Worm (Caenorhabditis elegans) whole organism, young adult: ENCODE results near the gene Y73B6BL.47.

Source experiments
- B0019.2 ChIP-seq: fragments of 200-800 bp; sonication (Bioruptor generic); conservative IDR thresholded peaks from 2 replicates; pipeline ENCODE4 v1.3.6; 2022; ENCODE audit warnings: missing genetic modification reagents, missing genetic modification characterization, missing compliant biosample characterization
- C06A6.2 ChIP-seq: fragments of 200-800 bp; sonication (Bioruptor generic); conservative IDR thresholded peaks from 2 replicates; pipeline ENCODE4 v1.3.6; 2022; ENCODE audit warnings: missing genetic modification characterization, missing compliant biosample characterization
- F10E7.11 ChIP-seq: sonication (generic microtip); optimal IDR thresholded peaks from 2 replicates; lab custom pipeline; 2017; ENCODE audit warnings: mild to moderate bottlenecking, missing genetic modification characterization, moderate library complexity, missing compliant biosample characterization
- F33H1.4 ChIP-seq: fragments of 200-800 bp; sonication (Bioruptor generic); IDR thresholded peaks from 2 replicates; pipeline ENCODE4 v1.3.6; 2022; ENCODE audit warnings: missing genetic modification reagents, missing genetic modification characterization, missing compliant biosample characterization
- F57C9.4 ChIP-seq: sonication (generic microtip); optimal IDR thresholded peaks from 2 replicates; lab custom pipeline; 2017; ENCODE audit warnings: mild to moderate bottlenecking, missing genetic modification characterization, missing compliant biosample characterization
- K12H6.12 ChIP-seq: fragments of 200-800 bp; sonication (Bioruptor generic); optimal IDR thresholded peaks from 2 replicates; lab custom pipeline; 2018; ENCODE audit warnings: mild to moderate bottlenecking, missing genetic modification characterization, missing compliant biosample characterization
- Y53F4B.3 ChIP-seq: fragments of 200-800 bp; sonication (Bioruptor generic); IDR thresholded peaks from 2 replicates; pipeline ENCODE4 v1.3.6; 2022; ENCODE audit warnings: missing genetic modification reagents, missing genetic modification characterization, missing compliant biosample characterization
- Y95B8A.8 ChIP-seq: fragments of 200-800 bp; sonication (Bioruptor generic); IDR thresholded peaks from 2 replicates; pipeline ENCODE4 v1.3.6; 2022; ENCODE audit warnings: missing genetic modification reagents, missing genetic modification characterization, missing compliant biosample characterization
- aptf-2 ChIP-seq: fragments of 200-800 bp; sonication (Bioruptor generic); conservative IDR thresholded peaks from 2 replicates; pipeline ENCODE4 v1.3.6; 2022; ENCODE audit warnings: missing genetic modification reagents, missing genetic modification characterization, missing compliant biosample characterization
- athp-1 ChIP-seq: sonication (generic microtip); optimal IDR thresholded peaks from 2 replicates; lab custom pipeline; 2017; ENCODE audit warnings: mild to moderate bottlenecking, missing genetic modification characterization, missing compliant biosample characterization
- bed-1 ChIP-seq: fragments of 200-800 bp; sonication (Bioruptor generic); IDR thresholded peaks from 2 replicates; pipeline ENCODE4 v1.3.6; 2022; ENCODE audit warnings: missing genetic modification reagents, missing genetic modification characterization, missing compliant biosample characterization
- ceh-100 ChIP-seq: fragments of 200-800 bp; sonication (Bioruptor generic); IDR thresholded peaks from 2 replicates; pipeline ENCODE4 v1.3.6; 2022; ENCODE audit warnings: missing genetic modification reagents, missing genetic modification characterization, missing compliant biosample characterization
- ceh-27 ChIP-seq: fragments of 200-800 bp; sonication (Bioruptor generic); optimal IDR thresholded peaks from 2 replicates; lab custom pipeline; 2018; ENCODE audit warnings: mild to moderate bottlenecking, missing genetic modification characterization, moderate library complexity, missing compliant biosample characterization
- ceh-40 ChIP-seq: fragments of 200-800 bp; sonication (Bioruptor generic); IDR thresholded peaks from 2 replicates; pipeline ENCODE4 v1.3.6; 2022; ENCODE audit warnings: missing genetic modification characterization, missing compliant biosample characterization
- ceh-79 ChIP-seq: sonication (generic microtip); optimal IDR thresholded peaks from 2 replicates; lab custom pipeline; 2017; ENCODE audit warnings: mild to moderate bottlenecking, missing genetic modification characterization, missing compliant biosample characterization
- die-1 ChIP-seq: sonication (generic microtip); optimal IDR thresholded peaks from 2 replicates; lab custom pipeline; 2016; ENCODE audit warnings: missing genotype, mild to moderate bottlenecking, missing genetic modification characterization, missing compliant biosample characterization
- dox-1 ChIP-seq: fragments of 200-800 bp; sonication (Bioruptor generic); IDR thresholded peaks from 2 replicates; pipeline ENCODE4 v1.3.6; 2022; ENCODE audit warnings: missing genetic modification reagents, missing genetic modification characterization, missing compliant biosample characterization
- egrh-3 ChIP-seq: fragments of 200-800 bp; sonication (Bioruptor generic); IDR thresholded peaks from 2 replicates; pipeline ENCODE4 v1.3.6; 2022; ENCODE audit warnings: missing genetic modification reagents, missing genetic modification characterization, missing compliant biosample characterization
- ekl-4 ChIP-seq: fragments of 200-800 bp; sonication (Bioruptor generic); IDR thresholded peaks from 2 replicates; pipeline ENCODE4 v1.3.6; 2022; ENCODE audit warnings: missing genetic modification reagents, missing genetic modification characterization, missing compliant biosample characterization
- ets-4 ChIP-seq: fragments of 200-800 bp; sonication (Bioruptor generic); optimal IDR thresholded peaks from 2 replicates; lab custom pipeline; 2018; ENCODE audit warnings: mild to moderate bottlenecking, missing genetic modification characterization, missing compliant biosample characterization
- him-1 ChIP-seq: sonication (generic microtip); optimal IDR thresholded peaks from 2 replicates; lab custom pipeline; 2016; ENCODE audit warnings: missing genotype, missing genetic modification reagents, missing genetic modification characterization, missing compliant biosample characterization
- hlh-12 ChIP-seq: sonication (generic microtip); optimal IDR thresholded peaks from 2 replicates; lab custom pipeline; 2016; ENCODE audit warnings: missing genetic modification characterization, missing compliant biosample characterization
- hmg-20 ChIP-seq: fragments of 200-800 bp; sonication (Bioruptor generic); IDR thresholded peaks from 2 replicates; pipeline ENCODE4 v1.3.6; 2022; ENCODE audit warnings: missing genetic modification reagents, missing genetic modification characterization, missing compliant biosample characterization
- hsf-1 ChIP-seq: fragments of 200-800 bp; sonication (Bioruptor generic); IDR thresholded peaks from 2 replicates; pipeline ENCODE4 v1.3.6; 2022; ENCODE audit warnings: missing genetic modification reagents, missing genetic modification characterization, missing compliant biosample characterization
- lin-26 ChIP-seq: fragments of 200-800 bp; sonication (Bioruptor generic); IDR thresholded peaks from 2 replicates; pipeline ENCODE4 v1.3.6; 2022; ENCODE audit warnings: missing genetic modification reagents, missing genetic modification characterization, missing compliant biosample characterization
- lin-35 ChIP-seq, 3 experiments: fragments of 150-350 bp in 2 of 3; sonication (generic microtip) in 1 of 3; optimal IDR thresholded peaks; 2 replicates each; lab custom pipeline; 2014 to 2018; ENCODE audit warnings: missing biosample characterization in 3 of 3, missing genetic modification characterization in 3 of 3, missing genetic modification reagents in 3 of 3
- lin-40 ChIP-seq: sonication (generic microtip); optimal IDR thresholded peaks from 2 replicates; lab custom pipeline; 2016; ENCODE audit warnings: missing genetic modification characterization, mild to moderate bottlenecking, missing compliant biosample characterization, missing genotype, missing genetic modification reagents
- lsy-27 ChIP-seq: sonication (generic microtip); optimal IDR thresholded peaks from 2 replicates; lab custom pipeline; 2017; ENCODE audit warnings: missing genetic modification characterization, mild to moderate bottlenecking, missing compliant biosample characterization, antibody characterized with exemption, missing genotype, borderline replicate concordance; ENCODE audit not compliant: insufficient read depth
- madf-10 ChIP-seq: sonication (generic microtip); optimal IDR thresholded peaks from 2 replicates; lab custom pipeline; 2016; ENCODE audit warnings: mild to moderate bottlenecking, missing genetic modification characterization, missing compliant biosample characterization
- madf-6 ChIP-seq: fragments of 200-800 bp; sonication (Bioruptor generic); IDR thresholded peaks from 2 replicates; pipeline ENCODE4 v1.3.6; 2022; ENCODE audit warnings: missing genetic modification reagents, missing genetic modification characterization, missing compliant biosample characterization
- mes-4 ChIP-seq: sonication (generic microtip); optimal IDR thresholded peaks from 2 replicates; lab custom pipeline; 2016; ENCODE audit warnings: missing genotype, missing genetic modification characterization, missing compliant biosample characterization
- mxl-1 ChIP-seq: sonication (generic microtip); optimal IDR thresholded peaks from 2 replicates; lab custom pipeline; 2016; ENCODE audit warnings: missing genetic modification characterization, missing compliant biosample characterization
- nfya-2 ChIP-seq: fragments of 200-800 bp; sonication (Bioruptor generic); IDR thresholded peaks from 2 replicates; pipeline ENCODE4 v1.3.6; 2022; ENCODE audit warnings: missing genetic modification reagents, missing genetic modification characterization, missing compliant biosample characterization
- nfyb-1 ChIP-seq: fragments of 200-800 bp; sonication (Bioruptor generic); IDR thresholded peaks from 2 replicates; pipeline ENCODE4 v1.3.6; 2022; ENCODE audit warnings: missing genetic modification reagents, missing genetic modification characterization, missing compliant biosample characterization
- nhr-120 ChIP-seq: fragments of 200-800 bp; sonication (Bioruptor generic); IDR thresholded peaks from 2 replicates; pipeline ENCODE4 v1.3.6; 2022; ENCODE audit warnings: missing genetic modification characterization, missing compliant biosample characterization
- nhr-27 ChIP-seq: fragments of 200-800 bp; sonication (Bioruptor generic); optimal IDR thresholded peaks from 2 replicates; lab custom pipeline; 2018; ENCODE audit warnings: mild to moderate bottlenecking, missing genetic modification characterization, moderate library complexity, missing compliant biosample characterization
- nhr-80 ChIP-seq: sonication (generic microtip); optimal IDR thresholded peaks from 2 replicates; lab custom pipeline; 2016; ENCODE audit warnings: missing genetic modification characterization, missing compliant biosample characterization
- pbrm-1 ChIP-seq: fragments of 200-800 bp; sonication (Bioruptor generic); IDR thresholded peaks from 2 replicates; pipeline ENCODE4 v1.3.6; 2022; ENCODE audit warnings: missing genetic modification reagents, missing genetic modification characterization, missing compliant biosample characterization
- rec-8 ChIP-seq, 2 experiments: sonication (generic microtip); optimal IDR thresholded peaks; 2 replicates each; lab custom pipeline; 2016; ENCODE audit warnings: mild to moderate bottlenecking in 2 of 2, missing genetic modification characterization in 2 of 2, missing genetic modification reagents in 2 of 2, missing genotype in 2 of 2, missing biosample characterization in 1 of 2, missing compliant biosample characterization in 1 of 2, moderate library complexity in 1 of 2
- repo-1 ChIP-seq: sonication (generic microtip); optimal IDR thresholded peaks from 2 replicates; lab custom pipeline; 2017; ENCODE audit warnings: mild to moderate bottlenecking, missing genetic modification characterization, missing compliant biosample characterization
- rpc-1 ChIP-seq, 2 experiments: fragments of 150-350 bp in 1 of 2; sonication (generic microtip) in 1 of 2; optimal IDR thresholded peaks; 2 replicates each; lab custom pipeline; 2014 to 2018; ENCODE audit warnings: missing biosample characterization in 1 of 2, missing genetic modification characterization in 1 of 2, missing genetic modification reagents in 1 of 2, missing genotype in 1 of 2
- sea-2 ChIP-seq: fragments of 200-800 bp; sonication (Bioruptor generic); IDR thresholded peaks from 2 replicates; pipeline ENCODE4 v1.3.6; 2022; ENCODE audit warnings: missing genetic modification characterization, missing compliant biosample characterization
- snpc-1.3 ChIP-seq: sonication (generic microtip); optimal IDR thresholded peaks from 2 replicates; lab custom pipeline; 2017; ENCODE audit warnings: missing genetic modification characterization, mild to moderate bottlenecking, missing compliant biosample characterization, antibody characterized with exemption, moderate library complexity, missing genotype, missing genetic modification reagents; ENCODE audit not compliant: insufficient read depth
- tlf-1 ChIP-seq: fragments of 200-800 bp; sonication (Bioruptor generic); optimal IDR thresholded peaks from 2 replicates; lab custom pipeline; 2018; ENCODE audit warnings: mild to moderate bottlenecking, missing genetic modification characterization, missing compliant biosample characterization
- unc-130 ChIP-seq: sonication (generic microtip); optimal IDR thresholded peaks from 2 replicates; lab custom pipeline; 2016; ENCODE audit warnings: missing genetic modification reagents, missing genetic modification characterization, missing compliant biosample characterization
- zim-3 ChIP-seq: sonication (generic microtip); optimal IDR thresholded peaks from 2 replicates; lab custom pipeline; 2017; ENCODE audit warnings: mild to moderate bottlenecking, missing genetic modification characterization, moderate library complexity, missing compliant biosample characterization
- ztf-18 ChIP-seq: sonication (generic microtip); optimal IDR thresholded peaks from 2 replicates; lab custom pipeline; 2016; ENCODE audit warnings: missing genotype, mild to moderate bottlenecking, missing genetic modification characterization, missing compliant biosample characterization
- ztf-3 ChIP-seq: fragments of 200-800 bp; sonication (Bioruptor generic); optimal IDR thresholded peaks from 2 replicates; lab custom pipeline; 2018; ENCODE audit warnings: mild to moderate bottlenecking, missing genetic modification characterization, missing compliant biosample characterization
- ztf-6 ChIP-seq: fragments of 200-800 bp; sonication (Bioruptor generic); IDR thresholded peaks from 2 replicates; pipeline ENCODE4 v1.3.6; 2022; ENCODE audit warnings: missing genetic modification reagents, missing genetic modification characterization, missing compliant biosample characterization

The Y73B6BL.47 gene

DNA sequence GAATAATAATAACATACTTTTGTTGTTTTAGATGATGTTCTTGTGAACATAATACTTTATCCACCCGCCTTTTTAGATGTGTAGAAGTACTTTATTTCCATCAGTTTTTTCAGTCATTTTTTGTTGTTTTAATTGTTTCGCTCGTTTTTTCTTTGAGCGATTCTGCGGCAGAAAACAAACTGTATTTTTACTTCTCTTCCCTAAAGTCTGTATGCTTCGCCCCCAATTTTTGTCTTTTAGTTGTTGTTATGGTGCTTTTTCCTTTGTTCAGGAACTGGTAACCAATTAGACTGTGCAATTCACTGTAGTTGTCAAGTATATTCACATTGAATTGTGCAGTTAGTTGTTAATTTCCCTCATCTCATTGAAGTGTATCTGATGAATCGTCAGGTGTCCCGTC, 36.0 kb upstream of the Y73B6BL.47 start:
- no peak for TF ChIP-seq hmg-20 (GFP tag; lab: Robert Waterston, UW)
- peak; percentile 55 for TF ChIP-seq ceh-79
- TF ChIP-seq madf-10 (tag; lab: Kevin White, UChicago), result no peak
- TF ChIP-seq him-1 (tag; lab: Kevin White, UChicago), result no peak
- TF ChIP-seq C06A6.2 (GFP tag; lab: Robert Waterston, UW), result no peak
- TF ChIP-seq repo-1 (tag; lab: Kevin White, UChicago), result no peak
- no peak for TF ChIP-seq ztf-18
- TF ChIP-seq ceh-40 (GFP tag; lab: Robert Waterston, UW), result peak; percentile 30; the same call in 1 of the 2 replicates
- TF ChIP-seq lin-35 (GFP tag; optimal IDR thresholded peaks at IDR 0.05; lab: Kevin White, UChicago), result no peak
- TF ChIP-seq mes-4 (tag; lab: Kevin White, UChicago), result no peak
- TF ChIP-seq mxl-1 (tag; lab: Kevin White, UChicago), result peak; percentile 40
- TF ChIP-seq lin-26 (GFP tag; lab: Robert Waterston, UW), result no peak
- no peak for TF ChIP-seq ets-4 (GFP tag; lab: Kevin White, UChicago)
- peak; percentile 71 for TF ChIP-seq nhr-27 (tag; lab: Kevin White, UChicago)
- no peak for TF ChIP-seq nhr-80 (tag; lab: Kevin White, UChicago)
- no peak for TF ChIP-seq ceh-27 (GFP tag; lab: Kevin White, UChicago)
- TF ChIP-seq athp-1 (tag; lab: Kevin White, UChicago), result peak; percentile 39
- TF ChIP-seq dox-1 (GFP tag; lab: Robert Waterston, UW), result no peak
- peak; percentile 46 for TF ChIP-seq madf-6 (GFP tag; lab: Robert Waterston, UW)
- no peak for TF ChIP-seq K12H6.12 (tag; lab: Kevin White, UChicago)
- no peak for TF ChIP-seq sea-2
- peak; percentile 48; the same call in 1 of the 2 replicates for TF ChIP-seq ekl-4 (GFP tag; lab: Robert Waterston, UW)
- no peak for TF ChIP-seq Y95B8A.8 (GFP tag; lab: Robert Waterston, UW)
- TF ChIP-seq pbrm-1 (GFP tag; lab: Robert Waterston, UW), result no peak
- no peak for TF ChIP-seq Y53F4B.3 (GFP tag; lab: Robert Waterston, UW)
- no peak for TF ChIP-seq tlf-1 (GFP tag; lab: Kevin White, UChicago)
- peak; percentile 19 for TF ChIP-seq snpc-1.3
- no peak for TF ChIP-seq nfya-2 (GFP tag; lab: Robert Waterston, UW)
- peak; percentile 64 for TF ChIP-seq F10E7.11 (tag; lab: Kevin White, UChicago)
- TF ChIP-seq die-1 (tag; lab: Kevin White, UChicago), result no peak
- TF ChIP-seq hsf-1 (GFP tag; lab: Robert Waterston, UW), result peak; percentile 27
- no peak for TF ChIP-seq nhr-120 (GFP tag; lab: Robert Waterston, UW)
- no peak for TF ChIP-seq bed-1 (GFP tag; lab: Robert Waterston, UW)
- TF ChIP-seq ztf-6 (GFP tag; lab: Robert Waterston, UW), result no peak
- peak in 1 of 2 experiments; percentile 37 for TF ChIP-seq rec-8 (tag; optimal IDR thresholded peaks at IDR 0.05; lab: Kevin White, UChicago)
- TF ChIP-seq B0019.2 (GFP tag; lab: Robert Waterston, UW), result no peak
- TF ChIP-seq ceh-100, result no peak
- no peak for TF ChIP-seq egrh-3 (GFP tag; lab: Robert Waterston, UW)
- no peak for TF ChIP-seq lin-40 (tag; lab: Kevin White, UChicago)
- TF ChIP-seq F33H1.4, result no peak
- TF ChIP-seq unc-130 (GFP tag; lab: Kevin White, UChicago), result peak; percentile 9
- TF ChIP-seq ztf-3 (GFP tag; lab: Kevin White, UChicago), result no peak
- TF ChIP-seq F57C9.4 (tag; lab: Kevin White, UChicago), result peak; percentile 67
- peak; percentile 58 for TF ChIP-seq nfyb-1
- TF ChIP-seq hlh-12 (tag; lab: Kevin White, UChicago), result no peak
- TF ChIP-seq aptf-2 (GFP tag; lab: Robert Waterston, UW), result no peak
- no peak for TF ChIP-seq lsy-27 (tag; lab: Kevin White, UChicago)
- TF ChIP-seq zim-3 (tag; lab: Kevin White, UChicago), result no peak
- no peak for TF ChIP-seq rpc-1 (optimal IDR thresholded peaks at IDR 0.05; lab: Kevin White, UChicago)
- TF ChIP-seq rpc-1 (tag; optimal IDR thresholded peaks at IDR 0.05; lab: Kevin White, UChicago), result no peak
